Fruit fly (Drosophila melanogaster) whole organism, embryonic: ENCODE data around the gene CG14341.

ENCODE experiments used
- CG10654 ChIP-seq: fragments of 200-800 bp; sonication (Bioruptor generic); optimal IDR thresholded peaks from 2 replicates; lab custom pipeline; 2016; ENCODE audit warnings: missing biosample characterization, missing genetic modification characterization
- CG11696 ChIP-seq: fragments of 200-800 bp; sonication (Bioruptor generic); IDR thresholded peaks from 2 replicates; pipeline ENCODE4 v1.3.6; 2022; ENCODE audit warnings: missing biosample characterization, missing genetic modification characterization
- CG12155 ChIP-seq: fragments of 200-800 bp; sonication (Bioruptor generic); optimal IDR thresholded peaks from 3 replicates; lab custom pipeline; 2016; ENCODE audit warnings: missing biosample characterization, missing genetic modification characterization
- CG12391 ChIP-seq: fragments of 200-800 bp; sonication (Bioruptor generic); optimal IDR thresholded peaks from 3 replicates; lab custom pipeline; 2018; ENCODE audit warnings: missing biosample characterization, mild to moderate bottlenecking, missing genetic modification characterization, moderate library complexity
- CG14860 ChIP-seq: fragments of 200-800 bp; sonication (Bioruptor generic); IDR thresholded peaks from 3 replicates; pipeline ENCODE4 v1.3.6; 2022; ENCODE audit warnings: missing biosample characterization, missing genetic modification characterization; ENCODE audit not compliant: partially characterized antibody
- CG15269 ChIP-seq: fragments of 200-800 bp; sonication (Bioruptor generic); optimal IDR thresholded peaks from 2 replicates; lab custom pipeline; 2018; ENCODE audit warnings: missing biosample characterization, mild to moderate bottlenecking, missing genetic modification characterization, moderate library complexity
- CG17612 ChIP-seq: fragments of 200-800 bp; sonication (Bioruptor generic); IDR thresholded peaks from 2 replicates; pipeline ENCODE4 v1.3.6; 2022; ENCODE audit warnings: missing biosample characterization, missing genetic modification characterization
- CG1792 ChIP-seq: fragments of 200-800 bp; sonication (Bioruptor generic); optimal IDR thresholded peaks from 2 replicates; lab custom pipeline; 2016; ENCODE audit warnings: missing biosample characterization, missing genetic modification characterization
- CG2116 ChIP-seq: fragments of 200-800 bp; sonication (Bioruptor generic); optimal IDR thresholded peaks from 3 replicates; lab custom pipeline; 2018; ENCODE audit warnings: missing biosample characterization, mild to moderate bottlenecking, missing genetic modification characterization
- CG2120 ChIP-seq: fragments of 200-800 bp; sonication (Bioruptor generic); optimal IDR thresholded peaks from 3 replicates; lab custom pipeline; 2016; ENCODE audit warnings: missing biosample characterization, missing genetic modification characterization
- CG2129 ChIP-seq: fragments of 200-800 bp; sonication (Bioruptor generic); IDR thresholded peaks from 2 replicates; pipeline ENCODE4 v1.3.6; 2022; ENCODE audit warnings: missing biosample characterization, missing genetic modification characterization; ENCODE audit not compliant: partially characterized antibody
- CG2678 ChIP-seq: fragments of 200-800 bp; sonication (Bioruptor generic); optimal IDR thresholded peaks from 3 replicates; lab custom pipeline; 2019; ENCODE audit warnings: missing biosample characterization, mild to moderate bottlenecking, missing genetic modification characterization, moderate library complexity
- CG34376 ChIP-seq: fragments of 200-800 bp; sonication (Bioruptor generic); optimal IDR thresholded peaks from 2 replicates; lab custom pipeline; 2018; ENCODE audit warnings: missing biosample characterization, mild to moderate bottlenecking, missing genetic modification characterization
- CG4424 ChIP-seq: fragments of 200-800 bp; sonication (Bioruptor generic); optimal IDR thresholded peaks from 3 replicates; lab custom pipeline; 2016; ENCODE audit warnings: missing biosample characterization, missing genetic modification characterization
- CG6254 ChIP-seq: fragments of 200-800 bp; sonication (Bioruptor generic); optimal IDR thresholded peaks from 3 replicates; lab custom pipeline; 2017; ENCODE audit warnings: mild to moderate bottlenecking, missing biosample characterization, missing genetic modification reagents, missing genetic modification characterization
- CG6654 ChIP-seq: fragments of 200-800 bp; sonication (Bioruptor generic); optimal IDR thresholded peaks from 2 replicates; lab custom pipeline; 2017; ENCODE audit warnings: missing biosample characterization, mild to moderate bottlenecking, missing genetic modification characterization
- CG7372 ChIP-seq: fragments of 200-800 bp; sonication (Bioruptor generic); IDR thresholded peaks from 2 replicates; pipeline ENCODE4 v1.3.6; 2022; ENCODE audit warnings: missing biosample characterization, missing genetic modification characterization
- CG8290 ChIP-seq, 3 experiments: fragments of 200-800 bp; sonication (Bioruptor generic); optimal IDR thresholded peaks; 2 replicates each; lab custom pipeline; 2016 to 2019; ENCODE audit warnings: missing biosample characterization in 3 of 3, missing genetic modification characterization in 3 of 3, mild to moderate bottlenecking in 2 of 3, moderate library complexity in 1 of 3
- CG9215 ChIP-seq: fragments of 200-800 bp; sonication (Bioruptor generic); IDR thresholded peaks from 2 replicates; pipeline ENCODE4 v1.3.6; 2022; ENCODE audit warnings: missing biosample characterization, missing genetic modification characterization
- Deaf1 ChIP-seq: fragments of 200-800 bp; optimal IDR thresholded peaks from 3 replicates; lab custom pipeline; 2019; ENCODE audit warnings: missing biosample characterization, mild to moderate bottlenecking, missing genetic modification characterization, moderate library complexity
- Dip3 ChIP-seq: fragments of 200-800 bp; sonication (Bioruptor generic); optimal IDR thresholded peaks from 3 replicates; lab custom pipeline; 2016; ENCODE audit warnings: missing biosample characterization, missing genetic modification characterization
- Fer1 ChIP-seq: fragments of 200-800 bp; sonication (Bioruptor generic); optimal IDR thresholded peaks from 2 replicates; lab custom pipeline; 2017; ENCODE audit warnings: missing biosample characterization, mild to moderate bottlenecking, missing genetic modification characterization
- Lim3 ChIP-seq: fragments of 200-800 bp; sonication (Bioruptor generic); IDR thresholded peaks from 2 replicates; pipeline ENCODE4 v1.3.6; 2022; ENCODE audit warnings: missing biosample characterization, missing genetic modification characterization
- MESR4 ChIP-seq: fragments of 200-800 bp; sonication (Bioruptor generic); optimal IDR thresholded peaks from 2 replicates; lab custom pipeline; 2018; ENCODE audit warnings: missing biosample characterization, mild to moderate bottlenecking, missing genetic modification characterization, moderate library complexity
- Med ChIP-seq: fragments of 200-800 bp; sonication (Bioruptor generic); peaks from one replicate; lab custom pipeline; 2016; ENCODE audit warnings: missing biosample characterization, missing genetic modification characterization, mild to moderate bottlenecking, inconsistent platforms, moderate library complexity
- Nf-YC ChIP-seq: fragments of 200-800 bp; optimal IDR thresholded peaks from 3 replicates; lab custom pipeline; 2019; ENCODE audit warnings: missing biosample characterization, mild to moderate bottlenecking, missing genetic modification characterization, moderate library complexity
- Spps ChIP-seq: fragments of 200-800 bp; sonication (Bioruptor generic); optimal IDR thresholded peaks from 2 replicates; lab custom pipeline; 2018; ENCODE audit warnings: missing biosample characterization, mild to moderate bottlenecking, missing genetic modification characterization
- Tbp ChIP-seq: fragments of >200 bp; optimal IDR thresholded peaks from 2 replicates; lab custom pipeline; 2018; ENCODE audit warnings: missing biosample characterization, missing genetic modification characterization
- Xrp1 ChIP-seq: fragments of 200-800 bp; sonication (Bioruptor generic); IDR thresholded peaks from 2 replicates; pipeline ENCODE4 v1.3.6; 2022; ENCODE audit warnings: missing biosample characterization, missing genetic modification characterization
- chif ChIP-seq, 2 experiments: fragments of 200-800 bp; sonication (Bioruptor generic); optimal IDR thresholded peaks; 3 replicates each; lab custom pipeline; 2016; ENCODE audit warnings: missing biosample characterization in 2 of 2, missing genetic modification characterization in 2 of 2
- dimm ChIP-seq: fragments of 200-800 bp; sonication (Bioruptor generic); IDR thresholded peaks from 2 replicates; pipeline ENCODE4 v1.3.6; 2022; ENCODE audit warnings: missing biosample characterization, missing genetic modification characterization
- en ChIP-seq: fragments of 200-800 bp; sonication (Bioruptor generic); optimal IDR thresholded peaks from 2 replicates; lab custom pipeline; 2016; ENCODE audit warnings: missing biosample characterization, missing genetic modification characterization
- esg ChIP-seq: fragments of 200-800 bp; sonication (Bioruptor generic); conservative IDR thresholded peaks from 2 replicates; pipeline ENCODE4 v1.3.6; 2022; ENCODE audit warnings: missing biosample characterization, missing genetic modification characterization
- eve ChIP-seq, 2 experiments: fragments of >200 bp; optimal IDR thresholded peaks; 2 replicates each; lab custom pipeline; 2017; ENCODE audit warnings: missing biosample characterization in 2 of 2, missing genetic modification characterization in 2 of 2
- fd96Cb ChIP-seq: fragments of 200-800 bp; sonication (Bioruptor generic); optimal IDR thresholded peaks from 2 replicates; lab custom pipeline; 2018; ENCODE audit warnings: missing biosample characterization, mild to moderate bottlenecking, missing genetic modification characterization, moderate library complexity
- gfzf ChIP-seq: fragments of 200-800 bp; sonication (Bioruptor generic); optimal IDR thresholded peaks from 2 replicates; lab custom pipeline; 2016; ENCODE audit warnings: missing biosample characterization, mild to moderate bottlenecking, missing genetic modification characterization, moderate library complexity
- hbn ChIP-seq: fragments of 200-800 bp; sonication (Bioruptor generic); IDR thresholded peaks from 2 replicates; pipeline ENCODE4 v1.3.6; 2022; ENCODE audit warnings: missing biosample characterization, missing genetic modification characterization; ENCODE audit not compliant: partially characterized antibody
- hkb ChIP-seq, 2 experiments: fragments of 200-800 bp in 1 of 2; fragments of >200 bp in 1 of 2; sonication (Bioruptor generic) in 1 of 2; IDR thresholded peaks in 1 of 2; optimal IDR thresholded peaks in 1 of 2; 2 replicates each; pipeline versions ENCODE4 v1.3.6 to Lab custom; 2017 to 2022; ENCODE audit warnings: missing biosample characterization in 1 of 2, missing genetic modification characterization in 1 of 2
- insv ChIP-seq, 2 experiments: fragments of 200-800 bp; sonication (Bioruptor generic); optimal IDR thresholded peaks; 3 replicates each; lab custom pipeline; 2016 to 2018; ENCODE audit warnings: missing biosample characterization in 2 of 2, missing genetic modification characterization in 2 of 2
- knrl ChIP-seq: fragments of 200-800 bp; sonication (Bioruptor generic); IDR thresholded peaks from 3 replicates; pipeline ENCODE4 v1.3.6; 2022; ENCODE audit warnings: missing biosample characterization, missing genetic modification characterization; ENCODE audit not compliant: partially characterized antibody
- lab ChIP-seq: fragments of 200-800 bp; sonication (Bioruptor generic); optimal IDR thresholded peaks from 3 replicates; lab custom pipeline; 2017; ENCODE audit warnings: missing biosample characterization, missing genetic modification characterization, mild to moderate bottlenecking, moderate library complexity, missing genetic modification reagents
- onecut ChIP-seq: fragments of 200-800 bp; sonication (Bioruptor generic); IDR thresholded peaks from 2 replicates; pipeline ENCODE4 v1.3.6; 2022; ENCODE audit warnings: missing biosample characterization, missing genetic modification characterization
- ranshi ChIP-seq: fragments of 200-800 bp; sonication (Bioruptor generic); IDR thresholded peaks from 2 replicates; pipeline ENCODE4 v1.3.6; 2022; ENCODE audit warnings: missing biosample characterization, missing genetic modification characterization
- sd ChIP-seq: fragments of 200-800 bp; sonication (Bioruptor generic); optimal IDR thresholded peaks from 3 replicates; lab custom pipeline; 2018; ENCODE audit warnings: missing biosample characterization, mild to moderate bottlenecking, missing genetic modification characterization, moderate library complexity
- sens ChIP-seq: fragments of 200-800 bp; sonication (Bioruptor generic); peaks from one replicate; lab custom pipeline; 2016; ENCODE audit warnings: missing biosample characterization, missing genetic modification characterization
- sim ChIP-seq: fragments of 200-800 bp; sonication (Bioruptor generic); IDR thresholded peaks from 2 replicates; pipeline ENCODE4 v1.3.6; 2022; ENCODE audit warnings: missing biosample characterization, missing genetic modification characterization
- slou ChIP-seq: fragments of 200-800 bp; sonication (Bioruptor generic); optimal IDR thresholded peaks from 3 replicates; lab custom pipeline; 2016; ENCODE audit warnings: missing biosample characterization, missing genetic modification characterization
- tin ChIP-seq: fragments of 200-800 bp; sonication (Bioruptor generic); optimal IDR thresholded peaks from 3 replicates; lab custom pipeline; 2016; ENCODE audit warnings: missing biosample characterization, missing genetic modification characterization
- tio ChIP-seq: fragments of 200-800 bp; sonication (Bioruptor generic); optimal IDR thresholded peaks from 2 replicates; lab custom pipeline; 2017; ENCODE audit warnings: missing biosample characterization, missing genetic modification characterization, inconsistent platforms
- twi ChIP-seq: fragments of 200-800 bp; optimal IDR thresholded peaks from 2 replicates; lab custom pipeline; 2019; ENCODE audit warnings: missing biosample characterization, mild to moderate bottlenecking, missing genetic modification characterization, moderate library complexity
- wek ChIP-seq: fragments of 200-800 bp; sonication (Bioruptor generic); optimal IDR thresholded peaks from 3 replicates; lab custom pipeline; 2018; ENCODE audit warnings: missing biosample characterization, mild to moderate bottlenecking, missing genetic modification characterization, moderate library complexity

Gene CG14341

DNA sequence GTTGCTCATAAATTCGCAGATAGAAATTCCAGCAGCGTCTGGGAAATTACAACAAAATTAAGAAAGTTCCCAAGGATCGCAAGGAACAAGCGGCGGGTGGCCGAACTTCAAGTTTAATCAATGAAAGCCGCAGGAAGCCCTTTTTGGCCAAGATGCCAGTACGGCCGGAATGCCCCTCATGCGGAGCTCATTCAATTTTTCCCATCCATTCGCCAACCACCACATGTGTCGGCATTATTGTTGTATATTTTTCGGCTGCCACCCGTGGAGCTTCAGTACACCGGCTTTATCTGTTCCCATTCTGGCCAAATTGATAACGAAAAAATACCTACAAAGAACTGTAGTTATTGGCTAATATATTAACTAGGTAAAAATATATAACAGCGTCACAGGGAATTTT lies 45.2 kb downstream of the CG14341 start (continued):
- TF ChIP-seq wek (GFP tag; lab: Kevin White, UChicago) = peak; percentile 76
- TF ChIP-seq CG2129 (GFP tag; lab: Robert Waterston, UW) = no peak
- no peak for TF ChIP-seq hbn (GFP tag; lab: Robert Waterston, UW)
- no peak for TF ChIP-seq chif (GFP tag; optimal IDR thresholded peaks at IDR 0.05; lab: Kevin White, UChicago)
- TF ChIP-seq CG10654 (GFP tag; lab: Kevin White, UChicago) = no peak
- TF ChIP-seq CG2116 (GFP tag; lab: Kevin White, UChicago) = no peak
- peak; percentile 56; the same call in 1 of the 2 replicates for TF ChIP-seq CG17612 (GFP tag; lab: Robert Waterston, UW)
- TF ChIP-seq CG14860 = no peak
- TF ChIP-seq sim (GFP tag; lab: Robert Waterston, UW) = no peak
- TF ChIP-seq tin (GFP tag; lab: Kevin White, UChicago) = no peak
- TF ChIP-seq CG12155 (GFP tag; lab: Kevin White, UChicago) = no peak
- no peak for TF ChIP-seq CG9215 (GFP tag; lab: Robert Waterston, UW)
- peak; percentile 23 for TF ChIP-seq Med (GFP tag; lab: Kevin White, UChicago)
- TF ChIP-seq CG12391 (tag; lab: Kevin White, UChicago) = no peak
- TF ChIP-seq en = no peak
- TF ChIP-seq sd = no peak
- TF ChIP-seq CG11696 (GFP tag; lab: Robert Waterston, UW) = no peak
- no peak for TF ChIP-seq Tbp (GFP tag; lab: Kevin White, UChicago)
- no peak for TF ChIP-seq CG2678 (tag; lab: Kevin White, UChicago)
- no peak for TF ChIP-seq twi (tag; lab: Kevin White, UChicago)
- no peak for TF ChIP-seq Xrp1 (GFP tag; lab: Robert Waterston, UW)
- peak; percentile 0 for TF ChIP-seq CG15269 (tag; lab: Kevin White, UChicago)
- TF ChIP-seq CG34376 (GFP tag; lab: Kevin White, UChicago) = no peak
- TF ChIP-seq CG2120 (GFP tag; lab: Kevin White, UChicago) = peak; percentile 29
- TF ChIP-seq CG8290 (GFP tag; optimal IDR thresholded peaks at IDR 0.05; lab: Kevin White, UChicago) = no peak
- peak in 1 of 2 experiments; percentile 11 for TF ChIP-seq CG8290 (tag; optimal IDR thresholded peaks at IDR 0.05; lab: Kevin White, UChicago)
- TF ChIP-seq lab = no peak
- no peak for TF ChIP-seq slou (GFP tag; lab: Kevin White, UChicago)
- no peak for TF ChIP-seq MESR4 (GFP tag; lab: Kevin White, UChicago)
- TF ChIP-seq fd96Cb (tag; lab: Kevin White, UChicago) = no peak
- TF ChIP-seq Dip3 (GFP tag; lab: Kevin White, UChicago) = no peak
- TF ChIP-seq knrl = no peak
- TF ChIP-seq Spps = no peak
- TF ChIP-seq CG7372 (GFP tag; lab: Robert Waterston, UW) = no peak
- TF ChIP-seq CG6254 (GFP tag; lab: Kevin White, UChicago) = no peak
- no peak for TF ChIP-seq gfzf (GFP tag; lab: Kevin White, UChicago)
- TF ChIP-seq insv (GFP tag; optimal IDR thresholded peaks at IDR 0.05; lab: Kevin White, UChicago) = no peak
- no peak for TF ChIP-seq Lim3 (GFP tag; lab: Robert Waterston, UW)

DNA sequence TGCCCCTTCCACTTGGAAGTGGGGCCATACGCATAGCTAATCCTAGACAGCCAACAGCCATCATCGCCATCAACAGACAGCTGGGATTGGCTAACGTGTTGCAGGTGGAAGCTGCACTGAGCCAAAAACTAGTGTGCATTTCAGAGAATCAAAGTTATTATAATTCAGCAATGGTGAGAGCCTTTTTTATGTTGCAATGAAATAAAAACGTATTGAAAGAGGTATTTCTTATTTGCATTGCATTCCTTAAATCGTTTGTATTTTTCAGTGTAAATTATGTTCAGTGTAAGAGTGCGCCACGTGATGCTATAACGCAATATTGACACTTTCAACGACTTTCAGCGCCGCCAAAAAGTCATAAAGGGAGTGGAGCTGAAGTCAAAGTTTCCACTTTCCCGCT lies 47.3 kb downstream of the CG14341 start:
- TF ChIP-seq onecut (GFP tag; lab: Robert Waterston, UW) (no peak), tio (peak; percentile 13), ranshi (GFP tag; lab: Robert Waterston, UW) (0 out of 2 replicates have a peak, but pooled peaks have one; percentile 10), Fer1 (GFP tag; lab: Kevin White, UChicago) (peak; percentile 41), CG4424 (GFP tag; lab: Kevin White, UChicago) (peak; percentile 16), eve (GFP tag; optimal IDR thresholded peaks at IDR 0.05; lab: Kevin White, UChicago) (peak in 1 of 2 experiments; percentile 56), hkb (optimal IDR thresholded peaks at IDR 0.05; lab: Kevin White, UChicago) (no peak), hkb (GFP tag; IDR thresholded peaks at IDR 0.05; lab: Robert Waterston, UW) (peak; percentile 15; the same call in 1 of the 2 replicates), Xrp1 (GFP tag; lab: Robert Waterston, UW) (0 out of 2 replicates have a peak, but pooled peaks have one; percentile 15), dimm (no peak), sens (GFP tag; lab: Kevin White, UChicago) (peak; percentile 47), CG1792 (GFP tag; lab: Kevin White, UChicago) (no peak), Nf-YC (tag; lab: Kevin White, UChicago) (peak; percentile 15), CG6654 (GFP tag; lab: Kevin White, UChicago) (no peak), Deaf1 (tag; lab: Kevin White, UChicago) (no peak), esg (GFP tag; lab: Robert Waterston, UW) (0 out of 2 replicates have a peak, but pooled peaks have one; percentile 23)
